Fruit fly (Drosophila melanogaster) whole organism, embryonic: ENCODE measurements around the gene CG34327.

Source experiments
- Bgb ChIP-seq: fragments of 200-800 bp; sonication (Bioruptor generic); IDR thresholded peaks from 2 replicates; pipeline ENCODE4 v1.3.6; 2022; ENCODE audit warnings: missing biosample characterization, missing genetic modification characterization; ENCODE audit not compliant: partially characterized antibody
- BtbVII ChIP-seq: fragments of 200-800 bp; sonication (Bioruptor generic); optimal IDR thresholded peaks from 3 replicates; lab custom pipeline; 2017; ENCODE audit warnings: missing biosample characterization, mild to moderate bottlenecking, missing genetic modification characterization
- CG10462 ChIP-seq: fragments of 200-800 bp; sonication (Bioruptor generic); optimal IDR thresholded peaks from 2 replicates; lab custom pipeline; 2016; ENCODE audit warnings: missing biosample characterization, missing genetic modification characterization
- CG11398 ChIP-seq: fragments of 200-800 bp; sonication (Bioruptor generic); optimal IDR thresholded peaks from 2 replicates; lab custom pipeline; 2016; ENCODE audit warnings: missing biosample characterization, missing genetic modification characterization
- CG11456 ChIP-seq: fragments of 200-800 bp; sonication (Bioruptor generic); IDR thresholded peaks from 3 replicates; pipeline ENCODE4 v1.3.6; 2022; ENCODE audit warnings: missing biosample characterization, missing genetic modification characterization
- CG13624 ChIP-seq: fragments of 200-800 bp; sonication (Bioruptor generic); optimal IDR thresholded peaks from 2 replicates; lab custom pipeline; 2016; ENCODE audit warnings: missing biosample characterization, missing genetic modification characterization
- CG14860 ChIP-seq: fragments of 200-800 bp; sonication (Bioruptor generic); IDR thresholded peaks from 3 replicates; pipeline ENCODE4 v1.3.6; 2022; ENCODE audit warnings: missing biosample characterization, missing genetic modification characterization; ENCODE audit not compliant: partially characterized antibody
- CG17359 ChIP-seq: fragments of 200-800 bp; sonication (Bioruptor generic); optimal IDR thresholded peaks from 3 replicates; lab custom pipeline; 2018; ENCODE audit warnings: missing biosample characterization, mild to moderate bottlenecking, missing genetic modification characterization, moderate library complexity
- CG1792 ChIP-seq: fragments of 200-800 bp; sonication (Bioruptor generic); optimal IDR thresholded peaks from 2 replicates; lab custom pipeline; 2016; ENCODE audit warnings: missing biosample characterization, missing genetic modification characterization
- CG18262 ChIP-seq: fragments of 200-800 bp; optimal IDR thresholded peaks from 3 replicates; lab custom pipeline; 2019; ENCODE audit warnings: missing biosample characterization, mild to moderate bottlenecking, missing genetic modification characterization, moderate library complexity
- CG18764 ChIP-seq: fragments of 200-800 bp; sonication (Bioruptor generic); optimal IDR thresholded peaks from 3 replicates; lab custom pipeline; 2016; ENCODE audit warnings: missing biosample characterization, missing genetic modification characterization
- CG2120 ChIP-seq: fragments of 200-800 bp; sonication (Bioruptor generic); optimal IDR thresholded peaks from 3 replicates; lab custom pipeline; 2016; ENCODE audit warnings: missing biosample characterization, missing genetic modification characterization
- CG32772 ChIP-seq: fragments of 200-800 bp; sonication (Bioruptor generic); IDR thresholded peaks from 2 replicates; pipeline ENCODE4 v1.3.6; 2022; ENCODE audit warnings: missing biosample characterization, missing genetic modification characterization
- CG3281 ChIP-seq: fragments of 200-800 bp; sonication (Bioruptor generic); optimal IDR thresholded peaks from 3 replicates; lab custom pipeline; 2017; ENCODE audit warnings: missing biosample characterization, mild to moderate bottlenecking, missing genetic modification characterization
- CG3847 ChIP-seq: fragments of 200-800 bp; sonication (Bioruptor generic); IDR thresholded peaks from 2 replicates; pipeline ENCODE4 v1.3.6; 2022; ENCODE audit warnings: missing biosample characterization, missing genetic modification characterization
- CG4730 ChIP-seq: fragments of 200-800 bp; sonication (Bioruptor generic); IDR thresholded peaks from 2 replicates; pipeline ENCODE4 v1.3.6; 2022; ENCODE audit warnings: missing biosample characterization, missing genetic modification characterization
- CG6654 ChIP-seq: fragments of 200-800 bp; sonication (Bioruptor generic); optimal IDR thresholded peaks from 2 replicates; lab custom pipeline; 2017; ENCODE audit warnings: missing biosample characterization, mild to moderate bottlenecking, missing genetic modification characterization
- CG6689 ChIP-seq: fragments of 200-800 bp; sonication (Bioruptor generic); IDR thresholded peaks from 2 replicates; pipeline ENCODE4 v1.3.6; 2022; ENCODE audit warnings: missing biosample characterization, missing genetic modification characterization
- CG8290 ChIP-seq, 3 experiments: fragments of 200-800 bp; sonication (Bioruptor generic); optimal IDR thresholded peaks; 2 replicates each; lab custom pipeline; 2016 to 2019; ENCODE audit warnings: missing biosample characterization in 3 of 3, missing genetic modification characterization in 3 of 3, mild to moderate bottlenecking in 2 of 3, moderate library complexity in 1 of 3
- CG8924 ChIP-seq: fragments of 200-800 bp; optimal IDR thresholded peaks from 3 replicates; lab custom pipeline; 2019; ENCODE audit warnings: missing biosample characterization, mild to moderate bottlenecking, missing genetic modification characterization, moderate library complexity
- CG9727 ChIP-seq: fragments of 200-800 bp; sonication (Bioruptor generic); optimal IDR thresholded peaks from 3 replicates; lab custom pipeline; 2017; ENCODE audit warnings: missing biosample characterization, mild to moderate bottlenecking, missing genetic modification characterization
- CG9797 ChIP-seq: fragments of 200-800 bp; sonication (Bioruptor generic); optimal IDR thresholded peaks from 3 replicates; lab custom pipeline; 2018; ENCODE audit warnings: missing biosample characterization, mild to moderate bottlenecking, missing genetic modification characterization
- Chrac-16 ChIP-seq: fragments of 200-800 bp; sonication (Bioruptor generic); optimal IDR thresholded peaks from 3 replicates; lab custom pipeline; 2016; ENCODE audit warnings: missing biosample characterization, missing genetic modification characterization
- CrebB ChIP-seq: fragments of 200-800 bp; sonication (Bioruptor generic); optimal IDR thresholded peaks from 3 replicates; lab custom pipeline; 2018; ENCODE audit warnings: missing biosample characterization, mild to moderate bottlenecking, missing genetic modification characterization
- Doc3 ChIP-seq: fragments of 200-800 bp; sonication (Bioruptor generic); IDR thresholded peaks from 3 replicates; pipeline ENCODE4 v1.3.6; 2022; ENCODE audit warnings: missing biosample characterization, missing genetic modification characterization; ENCODE audit not compliant: partially characterized antibody
- Dref ChIP-seq: fragments of 200-800 bp; sonication (Bioruptor generic); IDR thresholded peaks from 2 replicates; pipeline ENCODE4 v1.3.6; 2022; ENCODE audit warnings: missing biosample characterization, missing genetic modification characterization
- Elba2 ChIP-seq: fragments of 200-800 bp; sonication (Bioruptor generic); optimal IDR thresholded peaks from 3 replicates; lab custom pipeline; 2016; ENCODE audit warnings: missing biosample characterization, missing genetic modification characterization
- HmgD ChIP-seq: fragments of 200-800 bp; sonication (Bioruptor generic); optimal IDR thresholded peaks from 3 replicates; lab custom pipeline; 2016; ENCODE audit warnings: missing biosample characterization, missing genetic modification characterization
- MBD-R2 ChIP-seq: fragments of 200-800 bp; sonication (Bioruptor generic); IDR thresholded peaks from 2 replicates; pipeline ENCODE4 v1.3.6; 2022; ENCODE audit warnings: missing biosample characterization, missing genetic modification characterization
- NK7.1 ChIP-seq: fragments of 200-800 bp; sonication (Bioruptor generic); optimal IDR thresholded peaks from 3 replicates; lab custom pipeline; 2016; ENCODE audit warnings: missing biosample characterization, missing genetic modification characterization
- Neu2 ChIP-seq: fragments of 200-800 bp; sonication (Bioruptor generic); optimal IDR thresholded peaks from 3 replicates; lab custom pipeline; 2016; ENCODE audit warnings: missing biosample characterization, missing genetic modification characterization, borderline replicate concordance
- Nf-YA ChIP-seq: fragments of 200-800 bp; sonication (Bioruptor generic); IDR thresholded peaks from 2 replicates; pipeline ENCODE4 v1.3.6; 2022; ENCODE audit warnings: missing biosample characterization, missing genetic modification characterization
- amos ChIP-seq: fragments of 200-800 bp; sonication (Bioruptor generic); IDR thresholded peaks from 2 replicates; pipeline ENCODE4 v1.3.6; 2022; ENCODE audit warnings: missing biosample characterization, missing genetic modification characterization; ENCODE audit not compliant: partially characterized antibody
- ash1 ChIP-seq: fragments of 200-800 bp; sonication (Bioruptor generic); optimal IDR thresholded peaks from 2 replicates; lab custom pipeline; 2018; ENCODE audit warnings: missing biosample characterization, mild to moderate bottlenecking, missing genetic modification characterization
- cas ChIP-seq: fragments of 200-800 bp; sonication (Bioruptor generic); IDR thresholded peaks from 2 replicates; pipeline ENCODE4 v1.3.6; 2022; ENCODE audit warnings: missing biosample characterization, missing genetic modification characterization
- croc ChIP-seq: fragments of 200-800 bp; sonication (Bioruptor generic); conservative IDR thresholded peaks from 3 replicates; pipeline ENCODE4 v1.3.6; 2022; ENCODE audit warnings: missing biosample characterization, missing genetic modification characterization
- dan ChIP-seq: fragments of 200-800 bp; sonication (Bioruptor generic); IDR thresholded peaks from 2 replicates; pipeline ENCODE4 v1.3.6; 2022; ENCODE audit warnings: missing biosample characterization, missing genetic modification characterization
- dmrt99B ChIP-seq: fragments of 200-800 bp; sonication (Bioruptor generic); optimal IDR thresholded peaks from 2 replicates; lab custom pipeline; 2018; ENCODE audit warnings: missing biosample characterization, mild to moderate bottlenecking, missing genetic modification characterization, moderate library complexity
- eyg ChIP-seq: fragments of 200-800 bp; sonication (Bioruptor generic); optimal IDR thresholded peaks from 3 replicates; lab custom pipeline; 2016; ENCODE audit warnings: missing biosample characterization, missing genetic modification characterization
- gce ChIP-seq: fragments of 200-800 bp; sonication (Bioruptor generic); IDR thresholded peaks from 3 replicates; pipeline ENCODE4 v1.3.6; 2022; ENCODE audit warnings: missing biosample characterization, missing genetic modification characterization
- grn ChIP-seq: fragments of 200-800 bp; sonication (Bioruptor generic); optimal IDR thresholded peaks from 3 replicates; lab custom pipeline; 2017; ENCODE audit warnings: missing biosample characterization, missing genetic modification characterization
- kah ChIP-seq: fragments of 200-800 bp; sonication (Bioruptor generic); optimal IDR thresholded peaks from 2 replicates; lab custom pipeline; 2018; ENCODE audit warnings: missing biosample characterization, mild to moderate bottlenecking, missing genetic modification characterization
- p53 ChIP-seq: fragments of 200-800 bp; sonication (Bioruptor generic); optimal IDR thresholded peaks from 2 replicates; lab custom pipeline; 2016; ENCODE audit warnings: missing biosample characterization, missing genetic modification characterization
- pum ChIP-seq: fragments of 200-800 bp; sonication (Bioruptor generic); optimal IDR thresholded peaks from 2 replicates; lab custom pipeline; 2016; ENCODE audit warnings: missing biosample characterization, missing genetic modification characterization
- run ChIP-seq: fragments of 200-800 bp; sonication (Bioruptor generic); optimal IDR thresholded peaks from 3 replicates; lab custom pipeline; 2018; ENCODE audit warnings: missing biosample characterization, mild to moderate bottlenecking, missing genetic modification characterization
- salm ChIP-seq: fragments of 200-800 bp; sonication (Bioruptor generic); optimal IDR thresholded peaks from 2 replicates; lab custom pipeline; 2018; ENCODE audit warnings: missing biosample characterization, mild to moderate bottlenecking, missing genetic modification characterization
- sug ChIP-seq: fragments of 200-800 bp; optimal IDR thresholded peaks from 2 replicates; lab custom pipeline; 2019; ENCODE audit warnings: missing biosample characterization, mild to moderate bottlenecking, missing genetic modification characterization, moderate library complexity
- tll ChIP-seq, 2 experiments: fragments of 200-800 bp in 1 of 2; fragments of >200 bp in 1 of 2; sonication (Bioruptor generic) in 1 of 2; optimal IDR thresholded peaks; 2 replicates each; lab custom pipeline; 2017 to 2019; ENCODE audit warnings: missing biosample characterization in 2 of 2, missing genetic modification characterization in 2 of 2, mild to moderate bottlenecking in 1 of 2, moderate library complexity in 1 of 2
- toy ChIP-seq: fragments of 200-800 bp; sonication (Bioruptor generic); IDR thresholded peaks from 2 replicates; pipeline ENCODE4 v1.3.6; 2022; ENCODE audit warnings: missing biosample characterization, missing genetic modification characterization
- tup ChIP-seq: fragments of 200-800 bp; sonication (Bioruptor generic); optimal IDR thresholded peaks from 2 replicates; lab custom pipeline; 2016; ENCODE audit warnings: missing biosample characterization, mild to moderate bottlenecking, missing genetic modification characterization, moderate library complexity

The CG34327 gene

DNA sequence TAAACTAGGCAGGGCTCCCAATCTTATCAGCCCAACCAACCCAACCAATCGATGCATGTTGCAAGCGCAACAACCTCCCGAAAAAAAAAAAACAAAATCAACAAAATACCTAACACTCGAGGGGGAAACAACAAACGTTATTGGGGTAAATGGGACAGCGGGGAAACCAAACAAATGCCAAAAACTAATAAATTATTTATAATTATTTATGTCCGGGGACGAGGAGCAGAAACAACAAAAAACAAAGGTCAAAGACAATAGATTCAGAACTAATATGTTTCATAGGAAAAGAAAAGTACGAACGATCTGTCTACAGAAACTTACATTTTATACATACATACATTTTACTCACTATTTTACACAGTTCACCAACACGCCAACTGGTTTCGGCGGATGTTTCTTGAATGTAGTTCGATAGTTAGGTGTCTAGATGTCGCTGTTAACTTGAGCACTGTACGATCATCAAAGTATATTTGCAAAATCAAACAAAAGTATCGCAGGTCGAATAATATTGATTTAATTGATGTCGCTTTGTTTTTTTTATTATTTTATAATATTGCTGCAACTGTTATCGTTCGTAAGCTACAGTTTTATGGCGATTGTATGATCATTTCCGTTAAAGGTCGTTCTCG is 47.9 kb downstream of the CG34327 start (continued):
- no peak for TF ChIP-seq Doc3 (GFP tag; lab: Robert Waterston, UW)
- no peak for TF ChIP-seq Nf-YA (GFP tag; lab: Robert Waterston, UW)
- no peak for TF ChIP-seq CG6689 (GFP tag; lab: Robert Waterston, UW)
- no peak for TF ChIP-seq p53 (GFP tag; lab: Kevin White, UChicago)
- TF ChIP-seq pum (GFP tag; lab: Kevin White, UChicago): peak; percentile 6
- TF ChIP-seq ash1 (GFP tag; lab: Kevin White, UChicago): peak; percentile 15
- no peak for TF ChIP-seq CG14860 (GFP tag; lab: Robert Waterston, UW)
- TF ChIP-seq HmgD (GFP tag; lab: Kevin White, UChicago): peak; percentile 8
- TF ChIP-seq amos (GFP tag; lab: Robert Waterston, UW): peak; percentile 64; the same call in 1 of the 2 replicates
- TF ChIP-seq gce (GFP tag; lab: Robert Waterston, UW): no peak
- TF ChIP-seq CG17359 (tag; lab: Kevin White, UChicago): peak; percentile 32
- peak; percentile 61 for TF ChIP-seq CG8290 (GFP tag; optimal IDR thresholded peaks at IDR 0.05; lab: Kevin White, UChicago)
- TF ChIP-seq CG8290 (tag; optimal IDR thresholded peaks at IDR 0.05; lab: Kevin White, UChicago): peak; percentile 38 to 74
- TF ChIP-seq CG4730 (GFP tag; lab: Robert Waterston, UW): no peak
- TF ChIP-seq eyg: no peak
- TF ChIP-seq NK7.1 (GFP tag; lab: Kevin White, UChicago): no peak
- TF ChIP-seq MBD-R2 (GFP tag; lab: Robert Waterston, UW): no peak
- no peak for TF ChIP-seq CG10462 (GFP tag; lab: Kevin White, UChicago)
- TF ChIP-seq CG18262 (tag; lab: Kevin White, UChicago): no peak
- no peak for TF ChIP-seq CG18764 (GFP tag; lab: Kevin White, UChicago)
- no peak for TF ChIP-seq Dref
- TF ChIP-seq Chrac-16 (GFP tag; lab: Kevin White, UChicago): peak; percentile 35
- no peak for TF ChIP-seq salm (tag; lab: Kevin White, UChicago)
- no peak for TF ChIP-seq CG9727 (GFP tag; lab: Kevin White, UChicago)
- no peak for TF ChIP-seq BtbVII
- no peak for TF ChIP-seq CG13624 (GFP tag; lab: Kevin White, UChicago)
- no peak for TF ChIP-seq cas (GFP tag; lab: Robert Waterston, UW)
- peak; percentile 35 for TF ChIP-seq CG2120
- peak; percentile 60 for TF ChIP-seq CG6654 (GFP tag; lab: Kevin White, UChicago)
- no peak for TF ChIP-seq CG11398 (GFP tag; lab: Kevin White, UChicago)
- no peak for TF ChIP-seq dan (GFP tag; lab: Robert Waterston, UW)
- no peak for TF ChIP-seq grn (GFP tag; lab: Kevin White, UChicago)
- no peak for TF ChIP-seq CG3281 (GFP tag; lab: Kevin White, UChicago)
- no peak for TF ChIP-seq CrebB (tag; lab: Kevin White, UChicago)
- TF ChIP-seq CG8924: no peak
- peak; percentile 77 for TF ChIP-seq Bgb (GFP tag; lab: Robert Waterston, UW)
- TF ChIP-seq CG3847 (GFP tag; lab: Robert Waterston, UW): peak; percentile 21; the same call in 1 of the 2 replicates
- TF ChIP-seq sug (tag; lab: Kevin White, UChicago): peak; percentile 11
- no peak for TF ChIP-seq CG9797 (GFP tag; lab: Kevin White, UChicago)
- TF ChIP-seq toy: no peak
- no peak for TF ChIP-seq tup (GFP tag; lab: Kevin White, UChicago)
- peak; percentile 30; the same call in 1 of the 2 replicates for TF ChIP-seq CG32772 (GFP tag; lab: Robert Waterston, UW)
- no peak for TF ChIP-seq CG1792 (GFP tag; lab: Kevin White, UChicago)
- TF ChIP-seq dmrt99B (tag; lab: Kevin White, UChicago): no peak
- TF ChIP-seq tll (GFP tag; optimal IDR thresholded peaks at IDR 0.05; lab: Kevin White, UChicago): no peak
- TF ChIP-seq Elba2 (GFP tag; lab: Kevin White, UChicago): no peak
- no peak for TF ChIP-seq Neu2 (GFP tag; lab: Kevin White, UChicago)
- peak; percentile 14; the same call in 1 of the 3 replicates for TF ChIP-seq croc
- TF ChIP-seq CG11456 (GFP tag; lab: Robert Waterston, UW): peak; percentile 68; the same call in 2 of the 3 replicates
- no peak for TF ChIP-seq kah (GFP tag; lab: Kevin White, UChicago)
- no peak for TF ChIP-seq run
